Worm (Caenorhabditis elegans) whole organism, L2 larva: Measurements from ENCODE around the gene ptb-1.

Experiments used
- alr-1 ChIP-seq: fragments of 150-350 bp; optimal IDR thresholded peaks from 2 replicates; lab custom pipeline; 2014; ENCODE audit warnings: missing biosample characterization, missing genetic modification characterization
- aly-2 ChIP-seq: fragments of 150-350 bp; optimal IDR thresholded peaks from 2 replicates; lab custom pipeline; 2014; ENCODE audit warnings: missing biosample characterization, missing genetic modification characterization
- ama-1 ChIP-seq: fragments of 150-350 bp; optimal IDR thresholded peaks from 2 replicates; lab custom pipeline; 2018; ENCODE audit warnings: inconsistent platforms
- egl-27 ChIP-seq: sonication (generic microtip); optimal IDR thresholded peaks from 3 replicates; lab custom pipeline; 2017; ENCODE audit warnings: missing biosample characterization, missing genetic modification reagents, missing genetic modification characterization
- elt-3 ChIP-seq: sonication (generic microtip); optimal IDR thresholded peaks from 2 replicates; lab custom pipeline; 2017; ENCODE audit warnings: missing biosample characterization, missing genetic modification characterization
- lin-13 ChIP-seq: fragments of 150-350 bp; optimal IDR thresholded peaks from 2 replicates; lab custom pipeline; 2014; ENCODE audit warnings: missing biosample characterization, missing genetic modification reagents, missing genetic modification characterization
- lsy-2 ChIP-seq, 2 experiments: fragments of 150-350 bp in 1 of 2; sonication (generic microtip) in 1 of 2; optimal IDR thresholded peaks; 2 replicates each; lab custom pipeline; 2014 to 2017; ENCODE audit warnings: missing biosample characterization in 2 of 2, missing genetic modification characterization in 2 of 2
- mdl-1 ChIP-seq, 2 experiments: fragments of 150-350 bp in 1 of 2; sonication (generic microtip) in 1 of 2; optimal IDR thresholded peaks; 2 replicates each; lab custom pipeline; 2017; ENCODE audit warnings: missing biosample characterization in 2 of 2, missing genetic modification characterization in 2 of 2
- nhr-77 ChIP-seq: fragments of 150-350 bp; optimal IDR thresholded peaks from 2 replicates; lab custom pipeline; 2014; ENCODE audit warnings: missing biosample characterization, missing genetic modification characterization
- skn-1 ChIP-seq: sonication (generic microtip); optimal IDR thresholded peaks from 2 replicates; lab custom pipeline; 2017; ENCODE audit warnings: missing biosample characterization, missing genetic modification characterization
- sma-9 ChIP-seq, 2 experiments: fragments of 150-350 bp in 1 of 2; sonication (generic microtip) in 1 of 2; optimal IDR thresholded peaks; 2 replicates each; lab custom pipeline; 2014 to 2016; ENCODE audit warnings: missing genetic modification characterization in 2 of 2, mild to moderate bottlenecking in 1 of 2, missing biosample characterization in 1 of 2, missing compliant biosample characterization in 1 of 2, missing genetic modification reagents in 1 of 2, moderate library complexity in 1 of 2
- unc-39 ChIP-seq: fragments of 150-350 bp; optimal IDR thresholded peaks from 2 replicates; lab custom pipeline; 2014; ENCODE audit warnings: missing biosample characterization, missing genetic modification characterization
- unc-62 ChIP-seq: fragments of 150-350 bp; optimal IDR thresholded peaks from 2 replicates; lab custom pipeline; 2014; ENCODE audit warnings: missing biosample characterization, missing genetic modification reagents, missing genetic modification characterization
- ztf-4 ChIP-seq: fragments of 150-350 bp; optimal IDR thresholded peaks from 2 replicates; lab custom pipeline; 2014; ENCODE audit warnings: missing biosample characterization, missing genetic modification characterization

ce11 chrII:10731552-10731951, 56.1 kb downstream of the ptb-1 start, which contains the start of gene glb-12:
- TF ChIP-seq mdl-1 (tag; optimal IDR thresholded peaks at IDR 0.05; lab: Kevin White, UChicago) (no peak), alr-1 (tag; lab: Kevin White, UChicago) (no peak), skn-1 (tag; lab: Kevin White, UChicago) (no peak), ama-1 (lab: Kevin White, UChicago) (no peak), egl-27 (tag; lab: Kevin White, UChicago) (no peak), lsy-2 (tag; optimal IDR thresholded peaks at IDR 0.05; lab: Kevin White, UChicago) (no peak), ztf-4 (no peak), aly-2 (tag; lab: Kevin White, UChicago) (no peak), nhr-77 (tag; lab: Kevin White, UChicago) (no peak), lin-13 (GFP tag; lab: Kevin White, UChicago) (no peak), unc-62 (GFP tag; lab: Kevin White, UChicago) (no peak), elt-3 (tag; lab: Kevin White, UChicago) (no peak), unc-39 (tag; lab: Kevin White, UChicago) (no peak), sma-9 (GFP tag; optimal IDR thresholded peaks at IDR 0.05; lab: Kevin White, UChicago) (no peak), sma-9 (tag; optimal IDR thresholded peaks at IDR 0.05; lab: Kevin White, UChicago) (no peak)
